Worm (Caenorhabditis elegans): ENCODE data around the gene vamp-7.

The vamp-7 gene

ce11 chrIV:2654965-2655364, 47.1 kb downstream of the vamp-7 start:
- no peak for TF ChIP-seq F13C5.2 (tag; optimal IDR thresholded peaks at IDR 0.05)

ce11 chrIV:2656400-2657139, 48.7 kb downstream of the vamp-7 start:
- TF ChIP-seq pes-1 (GFP tag; IDR thresholded peaks at IDR 0.05) (peak; percentile 16; the same call in 1 of the 2 replicates), ceh-36 (tag; optimal IDR thresholded peaks at IDR 0.05) (no peak)

- TF ChIP-seq flt-1 (GFP tag; IDR thresholded peaks at IDR 0.05) = peak; percentile 77
- TF ChIP-seq ets-7 (tag; optimal IDR thresholded peaks at IDR 0.05) = no peak
- 0 out of 2 replicates have a peak, but pooled peaks have one; percentile 20 for TF ChIP-seq tbx-37 (GFP tag; conservative IDR thresholded peaks at IDR 0.05)
- no peak for TF ChIP-seq ceh-36 (tag; optimal IDR thresholded peaks at IDR 0.05)
- no peak for TF ChIP-seq ceh-13 (GFP tag; optimal IDR thresholded peaks at IDR 0.05)
- TF ChIP-seq pes-1 (GFP tag; IDR thresholded peaks at IDR 0.05) = peak; percentile 82
- TF ChIP-seq F13C5.2 (tag; optimal IDR thresholded peaks at IDR 0.05) = no peak
- peak; percentile 37 for TF ChIP-seq aly-1 (tag; optimal IDR thresholded peaks at IDR 0.05)
- peak; percentile 32; the same call in 1 of the 2 replicates for TF ChIP-seq scrt-1 (GFP tag; IDR thresholded peaks at IDR 0.05)
- TF ChIP-seq B0310.2 (tag; optimal IDR thresholded peaks at IDR 0.05) = peak; percentile 35
- peak; percentile 55; the same call in 1 of the 2 replicates for TF ChIP-seq tbx-11 (GFP tag; IDR thresholded peaks at IDR 0.05)
- no peak for TF ChIP-seq hmbx-1 (tag; optimal IDR thresholded peaks at IDR 0.05)
- peak; percentile 54; the same call in 1 of the 2 replicates for TF ChIP-seq sea-1 (GFP tag; conservative IDR thresholded peaks at IDR 0.05)
- TF ChIP-seq hnd-1 (tag; optimal IDR thresholded peaks at IDR 0.05) = no peak
- no peak for TF ChIP-seq hmg-4 (GFP tag; optimal IDR thresholded peaks at IDR 0.05)
- TF ChIP-seq ama-1 (optimal IDR thresholded peaks at IDR 0.05) = no peak
- TF ChIP-seq tra-4 (tag; optimal IDR thresholded peaks at IDR 0.05) = no peak
Measured at ce11 chrIV:2657307-2657706, 49.5 kb downstream of the vamp-7 start.

ce11 chrIV:2658733-2659132, 50.9 kb downstream of the vamp-7 start:
- TF ChIP-seq pes-1 (GFP tag; IDR thresholded peaks at IDR 0.05) (0 out of 2 replicates have a peak, but pooled peaks have one; percentile 54), ama-1 (optimal IDR thresholded peaks at IDR 0.05) (no peak)
